Fruit fly (Drosophila melanogaster): ENCODE data around the gene homer.

DNA sequence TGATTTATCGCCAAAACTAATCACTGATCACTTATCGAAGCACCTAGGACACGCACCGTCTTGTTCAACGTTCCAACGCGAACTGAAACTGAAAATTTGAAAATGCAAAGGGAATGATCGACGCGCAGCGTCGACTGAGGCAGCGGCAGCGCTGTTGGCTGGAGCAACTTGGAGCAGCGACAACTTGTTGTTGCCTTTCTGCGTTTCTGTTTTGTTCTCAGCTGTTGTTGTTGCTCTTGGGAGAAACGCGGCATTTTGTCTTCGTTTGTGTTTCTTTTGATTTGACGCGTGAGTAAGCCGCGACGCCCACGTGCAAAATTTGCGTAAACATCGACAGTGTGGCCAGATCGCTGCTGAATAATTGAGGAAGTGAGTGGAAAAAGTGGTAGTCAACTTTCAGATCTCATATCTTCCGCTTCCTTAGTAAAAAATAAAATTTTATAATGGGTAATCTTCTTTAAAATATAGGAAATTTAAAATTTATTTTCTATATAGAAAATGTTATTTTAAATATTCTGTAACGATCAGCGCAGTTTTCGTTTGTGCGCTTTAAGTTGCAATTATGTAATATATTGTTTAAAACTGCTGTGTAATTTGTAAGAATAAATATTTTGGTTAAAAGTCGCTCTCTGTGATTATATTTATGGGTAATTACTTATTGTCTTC, 14.0 kb downstream of the homer start, which contains the start of gene Tsp:
- TF ChIP-seq Myc (optimal IDR thresholded peaks at IDR 0.05) (no peak), ttk (optimal IDR thresholded peaks at IDR 0.05) (no peak), Sin3A (optimal IDR thresholded peaks at IDR 0.05) (no peak), h (optimal IDR thresholded peaks at IDR 0.05) (no peak)

Measured in Kc167 (cell line).